Fruit fly (Drosophila melanogaster) whole organism, wandering third instar larva: Measurements from ENCODE around the gene Ran-like.

ENCODE experiments used
- Abd-B ChIP-seq: fragments of >200 bp; optimal IDR thresholded peaks from 2 replicates; lab custom pipeline; 2017; ENCODE audit warnings: missing biosample characterization, missing genetic modification characterization
- CrebA ChIP-seq: fragments of 200-800 bp; sonication (Bioruptor generic); optimal IDR thresholded peaks from 2 replicates; lab custom pipeline; 2016; ENCODE audit warnings: missing biosample characterization, mild to moderate bottlenecking, missing genetic modification characterization, borderline replicate concordance
- Dfd ChIP-seq: fragments of >200 bp; optimal IDR thresholded peaks from 2 replicates; lab custom pipeline; 2017; ENCODE audit warnings: missing biosample characterization, missing genetic modification characterization
- Dif ChIP-seq: fragments of 200-275, 200-300 bp; sonication (Bioruptor generic); optimal IDR thresholded peaks from 2 replicates; lab custom pipeline; 2018; ENCODE audit warnings: missing biosample characterization, missing genetic modification characterization; ENCODE audit not compliant: partially characterized antibody
- GATAd ChIP-seq: sonication (Bioruptor generic); optimal IDR thresholded peaks from 2 replicates; lab custom pipeline; 2016; ENCODE audit warnings: missing biosample characterization, missing genetic modification characterization
- Hnf4 ChIP-seq: fragments of 200-800 bp; sonication (Bioruptor generic); optimal IDR thresholded peaks from 2 replicates; lab custom pipeline; 2016; ENCODE audit warnings: missing biosample characterization, mild to moderate bottlenecking, missing genetic modification characterization
- Hr78 ChIP-seq: fragments of >200 bp; optimal IDR thresholded peaks from 2 replicates; lab custom pipeline; 2017; ENCODE audit warnings: missing biosample characterization, missing genetic modification characterization
- Hr83 ChIP-seq: fragments of 200-300 bp; sonication (Bioruptor generic); optimal IDR thresholded peaks from 2 replicates; lab custom pipeline; 2016; ENCODE audit warnings: missing biosample characterization, mild to moderate bottlenecking, missing genetic modification characterization, moderate library complexity; ENCODE audit not compliant: poor library complexity, severe bottlenecking
- Jra ChIP-seq: sonication (Bioruptor generic); optimal IDR thresholded peaks from 2 replicates; lab custom pipeline; 2016; ENCODE audit warnings: missing biosample characterization, missing genetic modification characterization
- Mio ChIP-seq: sonication (Bioruptor generic); optimal IDR thresholded peaks from 2 replicates; lab custom pipeline; 2016; ENCODE audit warnings: missing biosample characterization, missing genetic modification characterization
- OdsH ChIP-seq: fragments of 200-800 bp; sonication (Bioruptor generic); optimal IDR thresholded peaks from 2 replicates; lab custom pipeline; 2016; ENCODE audit warnings: missing biosample characterization, mild to moderate bottlenecking, missing genetic modification characterization
- Rel ChIP-seq, 2 experiments: fragments of 200-800 bp; sonication (Bioruptor generic) in 1 of 2; optimal IDR thresholded peaks; 2 replicates in 1 of 2; 3 replicates in 1 of 2; lab custom pipeline; 2016 to 2019; ENCODE audit warnings: mild to moderate bottlenecking in 2 of 2, missing biosample characterization in 2 of 2, missing genetic modification characterization in 2 of 2, moderate library complexity in 1 of 2
- Sp1 ChIP-seq: fragments of 200-800 bp; sonication (Bioruptor generic); optimal IDR thresholded peaks from 3 replicates; lab custom pipeline; 2019; ENCODE audit warnings: missing biosample characterization, mild to moderate bottlenecking, missing genetic modification characterization, moderate library complexity
- Vsx2 ChIP-seq: fragments of 200-300, 225-300 bp; sonication (Bioruptor generic); optimal IDR thresholded peaks from 2 replicates; lab custom pipeline; 2018; ENCODE audit warnings: missing biosample characterization, missing genetic modification characterization; ENCODE audit not compliant: partially characterized antibody
- br ChIP-seq: fragments of 200-800 bp; sonication (Bioruptor generic); optimal IDR thresholded peaks from 2 replicates; lab custom pipeline; 2016; ENCODE audit warnings: missing biosample characterization, missing genetic modification characterization
- brk ChIP-seq: fragments of 200-800 bp; sonication (Bioruptor generic); optimal IDR thresholded peaks from 2 replicates; lab custom pipeline; 2016; ENCODE audit warnings: missing biosample characterization, mild to moderate bottlenecking, missing genetic modification characterization
- dl ChIP-seq, 2 experiments: fragments of 175-275, 200-275 bp in 1 of 2; fragments of 200-275 bp in 1 of 2; sonication (Bioruptor generic); optimal IDR thresholded peaks; lab custom pipeline; 2018; ENCODE audit warnings: mild to moderate bottlenecking in 2 of 2, missing biosample characterization in 2 of 2, missing genetic modification characterization in 2 of 2, moderate library complexity in 2 of 2; ENCODE audit not compliant: partially characterized antibody in 2 of 2, insufficient read depth in 1 of 2
- dsf ChIP-seq: sonication (Bioruptor generic); optimal IDR thresholded peaks from 2 replicates; lab custom pipeline; 2016; ENCODE audit warnings: missing biosample characterization, missing genetic modification characterization, borderline replicate concordance
- ey ChIP-seq: fragments of 200-800 bp; sonication (Bioruptor generic); optimal IDR thresholded peaks from 2 replicates; lab custom pipeline; 2016; ENCODE audit warnings: missing biosample characterization, missing genetic modification characterization
- foxo ChIP-seq, 2 experiments: fragments of 200-800 bp; sonication (Bioruptor generic); optimal IDR thresholded peaks; 2 replicates in 1 of 2; 3 replicates in 1 of 2; lab custom pipeline; 2016 to 2017; ENCODE audit warnings: missing biosample characterization in 2 of 2, missing genetic modification characterization in 2 of 2
- fru ChIP-seq: fragments of 200-800 bp; sonication (Bioruptor generic); optimal IDR thresholded peaks from 3 replicates; lab custom pipeline; 2016; ENCODE audit warnings: missing biosample characterization, mild to moderate bottlenecking, missing genetic modification characterization
- h ChIP-seq: fragments of 200-800 bp; sonication (Bioruptor generic); optimal IDR thresholded peaks from 3 replicates; lab custom pipeline; 2016; ENCODE audit warnings: missing biosample characterization, mild to moderate bottlenecking, missing genetic modification characterization
- psq ChIP-seq: fragments of 200-800 bp; sonication (Bioruptor generic); optimal IDR thresholded peaks from 3 replicates; lab custom pipeline; 2017; ENCODE audit warnings: missing biosample characterization, mild to moderate bottlenecking, missing genetic modification characterization, moderate library complexity
- rgr ChIP-seq: fragments of 200-800 bp; sonication (Bioruptor generic); optimal IDR thresholded peaks from 3 replicates; lab custom pipeline; 2016; ENCODE audit warnings: missing biosample characterization, mild to moderate bottlenecking, missing genetic modification characterization
- sage ChIP-seq: fragments of 200-800 bp; sonication (Bioruptor generic); optimal IDR thresholded peaks from 2 replicates; lab custom pipeline; 2016; ENCODE audit warnings: missing biosample characterization, mild to moderate bottlenecking, missing genetic modification characterization
- sv ChIP-seq: fragments of 200-800 bp; sonication (Bioruptor generic); optimal IDR thresholded peaks from 3 replicates; lab custom pipeline; 2016; ENCODE audit warnings: missing biosample characterization, missing genetic modification characterization
- tai ChIP-seq: sonication (Bioruptor generic); optimal IDR thresholded peaks from 2 replicates; lab custom pipeline; 2016; ENCODE audit warnings: missing biosample characterization, missing genetic modification characterization
- usp ChIP-seq: fragments of >200 bp; optimal IDR thresholded peaks from 2 replicates; lab custom pipeline; 2017; ENCODE audit warnings: missing biosample characterization, missing genetic modification characterization

Ran-like gene

DNA sequence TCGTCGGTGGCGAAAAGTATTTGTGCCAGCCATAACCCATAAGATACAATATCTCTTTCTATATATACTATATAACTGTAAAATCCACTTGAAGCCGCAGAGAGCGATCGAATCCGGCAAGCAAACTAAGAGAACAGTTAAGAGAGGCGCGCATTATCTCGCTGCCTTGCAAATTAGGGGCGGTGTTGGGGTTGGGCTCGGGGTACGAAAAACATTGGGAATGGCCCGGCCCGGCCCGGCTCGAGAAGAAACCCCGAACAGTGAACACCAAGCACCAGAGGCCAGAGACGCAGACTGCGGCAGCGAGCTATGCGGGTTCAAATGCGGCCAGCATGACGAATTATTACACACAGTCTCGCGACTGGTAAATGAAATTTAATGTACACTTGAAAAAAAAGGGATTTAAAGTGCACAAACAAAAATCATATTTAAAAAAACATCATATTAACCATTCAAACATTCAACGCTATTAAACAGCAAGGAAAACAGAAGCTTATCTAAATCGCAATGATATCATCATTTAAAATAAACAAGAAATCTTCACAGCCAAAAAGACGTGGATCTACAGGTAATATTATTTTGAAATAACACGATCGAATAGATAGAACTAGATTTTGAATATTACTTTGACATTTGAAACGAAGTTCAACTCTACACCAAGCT is 47.3 kb upstream of the Ran-like start (continued):
- peak; percentile 36 for TF ChIP-seq ey
- no peak for TF ChIP-seq Hr78
- peak; percentile 89 for TF ChIP-seq Dif (GFP tag; lab: Kevin White, UChicago)

DNA sequence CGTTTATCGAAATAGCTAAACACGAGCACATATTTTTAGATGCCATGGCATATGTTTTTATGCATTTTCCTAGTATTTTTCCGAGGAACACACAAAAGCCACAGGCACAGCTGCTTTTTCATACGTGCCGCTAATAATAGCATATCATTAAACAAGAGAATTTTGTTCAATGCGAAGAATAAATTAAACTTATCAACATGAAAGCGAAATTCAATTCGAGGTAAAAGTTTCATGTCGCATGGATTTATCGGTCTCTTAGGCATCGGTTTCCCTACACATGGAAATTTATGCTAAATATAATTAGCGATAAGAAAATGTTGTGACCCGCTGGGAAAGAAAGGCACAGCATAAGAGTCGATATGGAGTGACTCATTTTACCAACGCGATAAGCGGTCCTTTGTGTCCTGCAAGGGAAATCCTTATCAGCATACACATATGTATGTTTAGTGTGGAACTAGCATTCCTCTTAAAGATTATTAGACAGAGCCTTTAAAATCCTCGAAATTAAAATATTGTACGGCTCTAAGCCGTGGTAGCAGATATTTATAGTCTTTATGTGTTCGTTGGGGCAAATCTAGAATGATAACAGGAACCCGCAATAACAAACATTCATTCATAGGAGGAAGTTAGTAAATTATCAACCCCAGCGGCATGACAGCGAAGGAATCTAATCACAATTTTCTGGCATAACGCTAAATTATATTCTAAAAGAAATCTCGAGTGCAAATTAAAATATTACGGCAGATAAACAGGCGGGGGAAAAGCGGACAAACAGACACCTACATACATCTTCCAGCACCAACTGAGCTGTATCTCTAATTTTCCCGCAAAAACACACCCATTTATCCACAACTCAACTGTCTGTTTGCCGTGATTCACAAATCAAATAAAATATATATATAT is 46.5 kb upstream of the Ran-like start, which contains the start of gene CG43248:
TSS of gene CG43248 (minus strand) at position 51 of the 903 bp plus-strand sequence.
- no peak for TF ChIP-seq psq (GFP tag; lab: Kevin White, UChicago)
- TF ChIP-seq br = no peak
- no peak for TF ChIP-seq Sp1 (GFP tag; lab: Kevin White, UChicago)
- TF ChIP-seq Dfd = no peak
- TF ChIP-seq sage (GFP tag; lab: Kevin White, UChicago) = no peak
- TF ChIP-seq CrebA (GFP tag; lab: Kevin White, UChicago) = no peak
- TF ChIP-seq dl (GFP tag; optimal IDR thresholded peaks at IDR 0.05; lab: Kevin White, UChicago; ENCODE audit: insufficient read depth in 1 of 2, partially characterized antibody in 2 of 2) = no peak
- TF ChIP-seq ey = no peak

DNA sequence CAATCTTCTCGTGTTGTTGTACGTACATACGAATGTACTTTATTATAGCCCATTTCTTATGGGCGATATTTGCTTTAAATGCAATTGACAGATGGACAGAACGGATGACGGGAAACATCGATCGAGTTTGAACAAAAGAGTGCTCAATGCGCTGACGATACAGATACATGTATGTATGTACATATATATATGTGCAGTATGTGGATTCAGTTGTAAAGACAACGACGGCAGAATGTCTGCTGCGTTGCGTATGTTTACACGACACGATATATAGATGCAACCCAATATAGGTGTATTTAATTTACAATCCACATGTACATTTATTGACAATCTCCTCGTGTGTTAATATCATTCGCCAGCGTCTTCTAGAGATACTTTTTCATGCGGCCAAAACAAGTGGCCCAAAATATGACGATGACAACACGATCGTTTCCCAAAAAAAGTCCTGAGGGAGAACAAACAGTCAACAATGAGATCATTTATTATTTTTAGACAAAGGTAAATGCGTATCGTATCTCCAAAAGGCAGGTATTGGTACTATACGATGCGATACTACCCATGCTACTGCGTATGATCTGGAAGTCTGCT is 45.5 kb upstream of the Ran-like start:
- TF ChIP-seq rgr (GFP tag; lab: Kevin White, UChicago) = peak; percentile 26
- no peak for TF ChIP-seq dsf (GFP tag; lab: Kevin White, UChicago)
- TF ChIP-seq OdsH (GFP tag; lab: Kevin White, UChicago) = peak; percentile 47
- peak; percentile 54 for TF ChIP-seq h (GFP tag; lab: Kevin White, UChicago)
- peak; percentile 15 for TF ChIP-seq br
- peak; percentile 58 for TF ChIP-seq brk
- no peak for TF ChIP-seq Jra
- no peak for TF ChIP-seq psq (GFP tag; lab: Kevin White, UChicago)
- TF ChIP-seq fru (GFP tag; lab: Kevin White, UChicago) = peak; percentile 41
- no peak for TF ChIP-seq Hr83
- peak; percentile 64 for TF ChIP-seq sage (GFP tag; lab: Kevin White, UChicago)
- TF ChIP-seq Sp1 (GFP tag; lab: Kevin White, UChicago) = peak; percentile 50
- TF ChIP-seq usp (GFP tag; lab: Kevin White, UChicago) = no peak
- TF ChIP-seq Hnf4 (GFP tag; lab: Kevin White, UChicago) = peak; percentile 25

DNA sequence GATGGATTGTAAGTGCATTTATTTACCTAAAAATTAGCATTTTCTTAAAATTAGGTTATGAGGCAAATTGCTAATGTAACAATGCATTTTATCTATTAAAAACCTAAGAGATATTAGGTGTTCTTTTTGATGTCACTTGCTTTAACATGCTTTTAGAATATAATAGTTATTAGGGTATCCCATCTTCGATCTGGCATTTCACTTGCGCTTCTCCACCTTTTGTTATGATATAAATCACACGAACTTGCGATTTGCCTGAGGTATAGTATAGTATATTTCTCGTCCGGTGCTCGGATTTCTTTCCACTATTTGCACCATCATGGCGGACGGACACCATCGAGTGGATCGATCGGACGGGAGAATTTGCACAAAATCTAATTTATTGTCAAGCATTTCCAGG is 44.9 kb upstream of the Ran-like start:
- TF ChIP-seq tai (no peak), rgr (GFP tag; lab: Kevin White, UChicago) (no peak), Hr78 (no peak), foxo (GFP tag; optimal IDR thresholded peaks at IDR 0.05; lab: Kevin White, UChicago) (no peak), Sp1 (GFP tag; lab: Kevin White, UChicago) (no peak), psq (GFP tag; lab: Kevin White, UChicago) (no peak), Abd-B (GFP tag; lab: Kevin White, UChicago) (no peak), GATAd (GFP tag; lab: Kevin White, UChicago) (no peak), Jra (no peak), Hr83 (no peak), Vsx2 (GFP tag; lab: Kevin White, UChicago) (no peak), Mio (no peak), sv (GFP tag; lab: Kevin White, UChicago) (no peak), Rel (GFP tag; optimal IDR thresholded peaks at IDR 0.05; lab: Kevin White, UChicago) (no peak), Rel (tag; optimal IDR thresholded peaks at IDR 0.05; lab: Kevin White, UChicago) (no peak), OdsH (GFP tag; lab: Kevin White, UChicago) (no peak), sage (GFP tag; lab: Kevin White, UChicago) (no peak), Dfd (no peak), br (no peak), Hnf4 (GFP tag; lab: Kevin White, UChicago) (no peak)
